Worm (Caenorhabditis elegans) whole organism, young adult: ENCODE measurements around the gene gst-23.
A peak's percentile ranks its signal among the peaks of the same experiment; 100 is the strongest.

Source experiments
- B0336.3 ChIP-seq: fragments of 200-800 bp; sonication (Bioruptor generic); IDR thresholded peaks from 2 replicates; pipeline ENCODE4 v1.3.6; 2022; ENCODE audit warnings: missing genetic modification characterization, missing compliant biosample characterization
- C06A6.2 ChIP-seq: fragments of 200-800 bp; sonication (Bioruptor generic); conservative IDR thresholded peaks from 2 replicates; pipeline ENCODE4 v1.3.6; 2022; ENCODE audit warnings: missing genetic modification characterization, missing compliant biosample characterization
- F23B12.7 ChIP-seq: sonication (generic microtip); optimal IDR thresholded peaks from 2 replicates; lab custom pipeline; 2017; ENCODE audit warnings: missing genetic modification characterization, mild to moderate bottlenecking, missing compliant biosample characterization, antibody characterized with exemption, moderate library complexity; ENCODE audit not compliant: insufficient read depth
- K12H6.12 ChIP-seq: fragments of 200-800 bp; sonication (Bioruptor generic); optimal IDR thresholded peaks from 2 replicates; lab custom pipeline; 2018; ENCODE audit warnings: mild to moderate bottlenecking, missing genetic modification characterization, missing compliant biosample characterization
- Y56A3A.18 ChIP-seq: fragments of 200-800 bp; sonication (Bioruptor generic); IDR thresholded peaks from 2 replicates; pipeline ENCODE4 v1.3.6; 2022; ENCODE audit warnings: missing genetic modification reagents, missing genetic modification characterization, missing compliant biosample characterization
- Y79H2A.3 ChIP-seq: fragments of 200-800 bp; sonication (Bioruptor generic); conservative IDR thresholded peaks from 2 replicates; pipeline ENCODE4 v1.3.6; 2022; ENCODE audit warnings: missing genetic modification reagents, missing genetic modification characterization, missing compliant biosample characterization
- aptf-2 ChIP-seq: fragments of 200-800 bp; sonication (Bioruptor generic); conservative IDR thresholded peaks from 2 replicates; pipeline ENCODE4 v1.3.6; 2022; ENCODE audit warnings: missing genetic modification reagents, missing genetic modification characterization, missing compliant biosample characterization
- attf-6 ChIP-seq: fragments of 200-800 bp; sonication (Bioruptor generic); IDR thresholded peaks from 2 replicates; pipeline ENCODE4 v1.3.6; 2022; ENCODE audit warnings: missing genetic modification reagents, missing genetic modification characterization, missing compliant biosample characterization
- cebp-2 ChIP-seq: fragments of 200-800 bp; sonication (Bioruptor generic); IDR thresholded peaks from 2 replicates; pipeline ENCODE4 v1.3.6; 2022; ENCODE audit warnings: missing genetic modification characterization, missing compliant biosample characterization
- ceh-27 ChIP-seq: fragments of 200-800 bp; sonication (Bioruptor generic); optimal IDR thresholded peaks from 2 replicates; lab custom pipeline; 2018; ENCODE audit warnings: mild to moderate bottlenecking, missing genetic modification characterization, moderate library complexity, missing compliant biosample characterization
- ceh-40 ChIP-seq: fragments of 200-800 bp; sonication (Bioruptor generic); IDR thresholded peaks from 2 replicates; pipeline ENCODE4 v1.3.6; 2022; ENCODE audit warnings: missing genetic modification characterization, missing compliant biosample characterization
- ceh-79 ChIP-seq: sonication (generic microtip); optimal IDR thresholded peaks from 2 replicates; lab custom pipeline; 2017; ENCODE audit warnings: mild to moderate bottlenecking, missing genetic modification characterization, missing compliant biosample characterization
- ceh-91 ChIP-seq: fragments of 200-800 bp; sonication (Bioruptor generic); IDR thresholded peaks from 2 replicates; pipeline ENCODE4 v1.3.6; 2022; ENCODE audit warnings: missing genetic modification reagents, missing genetic modification characterization, missing compliant biosample characterization
- chd-7 ChIP-seq: sonication (generic microtip); optimal IDR thresholded peaks from 2 replicates; lab custom pipeline; 2016; ENCODE audit warnings: mild to moderate bottlenecking, missing genetic modification characterization, moderate library complexity, missing compliant biosample characterization
- egl-44 ChIP-seq: fragments of 200-800 bp; sonication (Bioruptor generic); IDR thresholded peaks from 2 replicates; pipeline ENCODE4 v1.3.6; 2022; ENCODE audit warnings: missing genetic modification reagents, missing genetic modification characterization, missing compliant biosample characterization
- ets-4 ChIP-seq: fragments of 200-800 bp; sonication (Bioruptor generic); optimal IDR thresholded peaks from 2 replicates; lab custom pipeline; 2018; ENCODE audit warnings: mild to moderate bottlenecking, missing genetic modification characterization, missing compliant biosample characterization
- him-1 ChIP-seq: sonication (generic microtip); optimal IDR thresholded peaks from 2 replicates; lab custom pipeline; 2016; ENCODE audit warnings: missing genotype, missing genetic modification reagents, missing genetic modification characterization, missing compliant biosample characterization
- hlh-12 ChIP-seq: sonication (generic microtip); optimal IDR thresholded peaks from 2 replicates; lab custom pipeline; 2016; ENCODE audit warnings: missing genetic modification characterization, missing compliant biosample characterization
- hmg-1.2 ChIP-seq: fragments of 200-800 bp; sonication (Bioruptor generic); IDR thresholded peaks from 2 replicates; pipeline ENCODE4 v1.3.6; 2022; ENCODE audit warnings: missing genetic modification reagents, missing genetic modification characterization, missing compliant biosample characterization
- hmg-20 ChIP-seq: fragments of 200-800 bp; sonication (Bioruptor generic); IDR thresholded peaks from 2 replicates; pipeline ENCODE4 v1.3.6; 2022; ENCODE audit warnings: missing genetic modification reagents, missing genetic modification characterization, missing compliant biosample characterization
- hsf-1 ChIP-seq: fragments of 200-800 bp; sonication (Bioruptor generic); IDR thresholded peaks from 2 replicates; pipeline ENCODE4 v1.3.6; 2022; ENCODE audit warnings: missing genetic modification reagents, missing genetic modification characterization, missing compliant biosample characterization
- lir-1 ChIP-seq: fragments of 200-800 bp; sonication (Bioruptor generic); conservative IDR thresholded peaks from 2 replicates; pipeline ENCODE4 v1.3.6; 2022; ENCODE audit warnings: missing genetic modification reagents, missing genetic modification characterization, missing compliant biosample characterization
- lsy-27 ChIP-seq: sonication (generic microtip); optimal IDR thresholded peaks from 2 replicates; lab custom pipeline; 2017; ENCODE audit warnings: missing genetic modification characterization, mild to moderate bottlenecking, missing compliant biosample characterization, antibody characterized with exemption, missing genotype, borderline replicate concordance; ENCODE audit not compliant: insufficient read depth
- madf-6 ChIP-seq: fragments of 200-800 bp; sonication (Bioruptor generic); IDR thresholded peaks from 2 replicates; pipeline ENCODE4 v1.3.6; 2022; ENCODE audit warnings: missing genetic modification reagents, missing genetic modification characterization, missing compliant biosample characterization
- nfya-1 ChIP-seq: sonication (generic microtip); optimal IDR thresholded peaks from 2 replicates; lab custom pipeline; 2017; ENCODE audit warnings: antibody characterized with exemption, missing compliant biosample characterization, missing genetic modification characterization, borderline replicate concordance; ENCODE audit not compliant: insufficient read depth
- nhr-120 ChIP-seq: fragments of 200-800 bp; sonication (Bioruptor generic); IDR thresholded peaks from 2 replicates; pipeline ENCODE4 v1.3.6; 2022; ENCODE audit warnings: missing genetic modification characterization, missing compliant biosample characterization
- nhr-27 ChIP-seq: fragments of 200-800 bp; sonication (Bioruptor generic); optimal IDR thresholded peaks from 2 replicates; lab custom pipeline; 2018; ENCODE audit warnings: mild to moderate bottlenecking, missing genetic modification characterization, moderate library complexity, missing compliant biosample characterization
- nhr-80 ChIP-seq: sonication (generic microtip); optimal IDR thresholded peaks from 2 replicates; lab custom pipeline; 2016; ENCODE audit warnings: missing genetic modification characterization, missing compliant biosample characterization
- pbrm-1 ChIP-seq: fragments of 200-800 bp; sonication (Bioruptor generic); IDR thresholded peaks from 2 replicates; pipeline ENCODE4 v1.3.6; 2022; ENCODE audit warnings: missing genetic modification reagents, missing genetic modification characterization, missing compliant biosample characterization
- pha-4 ChIP-seq: fragments of 150-350 bp; sonication (generic microtip); optimal IDR thresholded peaks from 2 replicates; lab custom pipeline; 2014; ENCODE audit warnings: missing biosample characterization, missing genetic modification reagents, missing genetic modification characterization
- rec-8 ChIP-seq, 2 experiments: sonication (generic microtip); optimal IDR thresholded peaks; 2 replicates each; lab custom pipeline; 2016; ENCODE audit warnings: mild to moderate bottlenecking in 2 of 2, missing genetic modification characterization in 2 of 2, missing genetic modification reagents in 2 of 2, missing genotype in 2 of 2, missing biosample characterization in 1 of 2, missing compliant biosample characterization in 1 of 2, moderate library complexity in 1 of 2
- sdz-38 ChIP-seq: sonication (generic microtip); optimal IDR thresholded peaks from 2 replicates; lab custom pipeline; 2016; ENCODE audit warnings: missing genotype, missing genetic modification characterization, missing compliant biosample characterization
- zfh-2 ChIP-seq: fragments of 200-800 bp; sonication (Bioruptor generic); conservative IDR thresholded peaks from 2 replicates; pipeline ENCODE4 v1.3.6; 2022; ENCODE audit warnings: missing genetic modification reagents, missing genetic modification characterization, missing compliant biosample characterization
- zim-3 ChIP-seq: sonication (generic microtip); optimal IDR thresholded peaks from 2 replicates; lab custom pipeline; 2017; ENCODE audit warnings: mild to moderate bottlenecking, missing genetic modification characterization, moderate library complexity, missing compliant biosample characterization
- ztf-18 ChIP-seq: sonication (generic microtip); optimal IDR thresholded peaks from 2 replicates; lab custom pipeline; 2016; ENCODE audit warnings: missing genotype, mild to moderate bottlenecking, missing genetic modification characterization, missing compliant biosample characterization
- ztf-6 ChIP-seq: fragments of 200-800 bp; sonication (Bioruptor generic); IDR thresholded peaks from 2 replicates; pipeline ENCODE4 v1.3.6; 2022; ENCODE audit warnings: missing genetic modification reagents, missing genetic modification characterization, missing compliant biosample characterization

Gene gst-23

DNA sequence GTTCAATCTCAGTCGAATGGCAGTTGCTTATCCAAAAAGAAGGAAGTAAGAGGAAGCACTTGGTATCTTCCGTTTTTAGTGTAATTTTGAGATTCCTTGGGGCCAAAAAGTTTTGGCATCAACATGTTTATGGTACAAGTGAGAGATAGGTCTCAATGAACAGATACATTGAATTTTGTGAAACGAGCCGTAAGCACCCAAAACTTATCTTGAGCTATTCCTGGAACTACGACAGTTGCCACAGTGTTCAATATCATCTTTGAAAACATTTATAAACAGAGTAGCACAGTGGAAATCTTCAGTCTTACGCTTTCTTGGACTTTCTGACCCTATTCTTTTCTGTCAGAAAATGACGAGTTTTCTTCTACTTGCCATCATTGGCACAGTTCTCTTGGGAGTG, 31.9 kb downstream of the gst-23 start, which contains the start of gene T28A11.3:
Gene T28A11.3 (plus strand): TSS at position 301 of the 400 bp plus-strand sequence.
- TF ChIP-seq egl-44 (GFP tag; lab: Robert Waterston, UW) (no peak), hmg-20 (GFP tag; lab: Robert Waterston, UW) (no peak), Y56A3A.18 (GFP tag; lab: Robert Waterston, UW) (no peak), nhr-27 (tag; lab: Kevin White, UChicago) (no peak), ztf-6 (GFP tag; lab: Robert Waterston, UW) (no peak), ceh-27 (GFP tag; lab: Kevin White, UChicago) (no peak), F23B12.7 (no peak), rec-8 (tag; optimal IDR thresholded peaks at IDR 0.05; lab: Kevin White, UChicago) (no peak), attf-6 (no peak), ceh-40 (GFP tag; lab: Robert Waterston, UW) (no peak), nhr-80 (no peak), cebp-2 (no peak), pbrm-1 (GFP tag; lab: Robert Waterston, UW) (no peak)
- TF ChIP-seq, all 124 proteins: peak for 0

ce11 chrV:3276184-3276583, 33.1 kb downstream of the gst-23 start:
- TF ChIP-seq C06A6.2 (GFP tag; lab: Robert Waterston, UW) = no peak
- no peak for TF ChIP-seq aptf-2 (GFP tag; lab: Robert Waterston, UW)
- TF ChIP-seq K12H6.12 = peak; percentile 9

DNA sequence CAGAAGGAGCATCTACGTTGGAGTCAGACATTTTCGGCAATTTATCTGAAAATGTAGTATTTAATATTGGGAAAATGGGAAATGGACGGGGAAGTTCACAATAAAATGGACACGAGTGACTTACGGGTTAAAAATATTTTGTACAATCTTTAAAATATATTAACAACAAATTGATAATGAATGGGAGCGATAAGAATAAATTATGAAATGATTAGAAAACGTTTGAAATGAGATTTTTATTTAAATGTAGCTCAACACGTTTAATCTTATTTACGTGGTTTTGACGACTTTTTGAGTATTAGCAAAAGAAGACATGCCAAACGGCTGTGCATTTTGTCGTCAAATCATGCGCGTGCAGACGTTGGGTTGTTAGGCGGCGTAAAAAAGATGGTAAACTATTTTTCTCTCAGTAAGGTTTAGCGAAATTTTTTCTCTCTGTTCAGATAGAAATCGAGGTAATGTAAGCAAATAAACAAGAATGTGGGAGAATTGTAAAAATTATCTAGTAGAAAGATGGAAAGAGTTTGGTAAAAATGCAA, 35.1 kb downstream of the gst-23 start, which contains the start of gene fbxa-64:
Gene fbxa-64 (minus strand): TSS at position 51 of the 539 bp plus-strand sequence.
- TF ChIP-seq zfh-2 (GFP tag; lab: Robert Waterston, UW) = no peak
- TF ChIP-seq Y79H2A.3 (GFP tag; lab: Robert Waterston, UW) = no peak
- TF ChIP-seq, all 124 proteins: peak for 0

- TF ChIP-seq chd-7 (tag; lab: Kevin White, UChicago) = no peak
- TF ChIP-seq ceh-79 (tag; lab: Kevin White, UChicago) = no peak
- TF ChIP-seq lsy-27 (tag; lab: Kevin White, UChicago) = no peak
- TF ChIP-seq ztf-18 (tag; lab: Kevin White, UChicago) = no peak
- no peak for TF ChIP-seq ets-4 (GFP tag; lab: Kevin White, UChicago)
- no peak for TF ChIP-seq nfya-1 (tag; lab: Kevin White, UChicago)
- TF ChIP-seq pha-4 = no peak
- no peak for TF ChIP-seq B0336.3
- no peak for TF ChIP-seq nhr-120 (GFP tag; lab: Robert Waterston, UW)
- TF ChIP-seq hlh-12 (tag; lab: Kevin White, UChicago) = no peak
- TF ChIP-seq lir-1 (GFP tag; lab: Robert Waterston, UW) = no peak
- no peak for TF ChIP-seq hsf-1 (GFP tag; lab: Robert Waterston, UW)
- no peak for TF ChIP-seq ztf-6 (GFP tag; lab: Robert Waterston, UW)
- TF ChIP-seq ceh-27 (GFP tag; lab: Kevin White, UChicago) = no peak
- TF ChIP-seq madf-6 (GFP tag; lab: Robert Waterston, UW) = no peak
- TF ChIP-seq sdz-38 (tag; lab: Kevin White, UChicago) = no peak
- TF ChIP-seq him-1 (tag; lab: Kevin White, UChicago) = no peak
- TF ChIP-seq zim-3 (tag; lab: Kevin White, UChicago) = no peak
- no peak for TF ChIP-seq ceh-91 (GFP tag; lab: Robert Waterston, UW)
- no peak for TF ChIP-seq hmg-1.2 (GFP tag; lab: Robert Waterston, UW)
Observed at ce11 chrV:3279138-3279537, 36.1 kb downstream of the gst-23 start.
